Fruit fly (Drosophila melanogaster) whole organism, embryonic: Measurements from ENCODE around the gene CG8851.

Experiments used
- CG10321 ChIP-seq: fragments of 200-800 bp; sonication (Bioruptor generic); IDR thresholded peaks from 2 replicates; pipeline ENCODE4 v1.3.6; 2022; ENCODE audit warnings: missing biosample characterization, missing genetic modification characterization
- CG10462 ChIP-seq: fragments of 200-800 bp; sonication (Bioruptor generic); optimal IDR thresholded peaks from 2 replicates; lab custom pipeline; 2016; ENCODE audit warnings: missing biosample characterization, missing genetic modification characterization
- CG11247 ChIP-seq: fragments of 200-800 bp; sonication (Bioruptor generic); IDR thresholded peaks from 2 replicates; pipeline ENCODE4 v1.3.6; 2022; ENCODE audit warnings: missing biosample characterization, missing genetic modification characterization
- CG12104 ChIP-seq: fragments of 200-800 bp; sonication (Bioruptor generic); optimal IDR thresholded peaks from 3 replicates; lab custom pipeline; 2016; ENCODE audit warnings: missing biosample characterization, missing genetic modification characterization
- CG16815 ChIP-seq: fragments of 200-800 bp; sonication (Bioruptor generic); optimal IDR thresholded peaks from 3 replicates; lab custom pipeline; 2017; ENCODE audit warnings: missing biosample characterization, mild to moderate bottlenecking, missing genetic modification characterization
- CG17186 ChIP-seq: fragments of 200-800 bp; sonication (Bioruptor generic); optimal IDR thresholded peaks from 3 replicates; lab custom pipeline; 2017; ENCODE audit warnings: missing biosample characterization, missing genetic modification reagents, missing genetic modification characterization
- CG18262 ChIP-seq: fragments of 200-800 bp; optimal IDR thresholded peaks from 3 replicates; lab custom pipeline; 2019; ENCODE audit warnings: missing biosample characterization, mild to moderate bottlenecking, missing genetic modification characterization, moderate library complexity
- CG2678 ChIP-seq: fragments of 200-800 bp; sonication (Bioruptor generic); optimal IDR thresholded peaks from 3 replicates; lab custom pipeline; 2019; ENCODE audit warnings: missing biosample characterization, mild to moderate bottlenecking, missing genetic modification characterization, moderate library complexity
- CG2875 ChIP-seq: fragments of 200-800 bp; sonication (Bioruptor generic); optimal IDR thresholded peaks from 2 replicates; lab custom pipeline; 2017; ENCODE audit warnings: missing biosample characterization, mild to moderate bottlenecking, missing genetic modification characterization, missing genetic modification reagents
- CG3163 ChIP-seq: fragments of 200-800 bp; sonication (Bioruptor generic); optimal IDR thresholded peaks from 3 replicates; lab custom pipeline; 2016; ENCODE audit warnings: missing biosample characterization, missing genetic modification characterization
- CG4328 ChIP-seq: fragments of 200-800 bp; sonication (Bioruptor generic); optimal IDR thresholded peaks from 3 replicates; lab custom pipeline; 2017; ENCODE audit warnings: missing biosample characterization, missing genetic modification reagents, missing genetic modification characterization
- CG6175 ChIP-seq: fragments of 200-800 bp; sonication (Bioruptor generic); IDR thresholded peaks from 3 replicates; pipeline ENCODE4 v1.3.6; 2022; ENCODE audit warnings: missing biosample characterization, missing genetic modification characterization
- CG6813 ChIP-seq: fragments of 200-800 bp; sonication (Bioruptor generic); optimal IDR thresholded peaks from 2 replicates; lab custom pipeline; 2017; ENCODE audit warnings: missing biosample characterization, missing genetic modification characterization, mild to moderate bottlenecking, moderate library complexity, missing genetic modification reagents
- CG7357 ChIP-seq: fragments of 200-800 bp; sonication (Bioruptor generic); IDR thresholded peaks from 3 replicates; pipeline ENCODE4 v1.3.6; 2022; ENCODE audit warnings: missing biosample characterization, missing genetic modification characterization
- CG8924 ChIP-seq: fragments of 200-800 bp; optimal IDR thresholded peaks from 3 replicates; lab custom pipeline; 2019; ENCODE audit warnings: missing biosample characterization, mild to moderate bottlenecking, missing genetic modification characterization, moderate library complexity
- CG9876 ChIP-seq: fragments of 200-800 bp; sonication (Bioruptor generic); optimal IDR thresholded peaks from 2 replicates; lab custom pipeline; 2016; ENCODE audit warnings: missing biosample characterization, missing genetic modification characterization
- Dad ChIP-seq: fragments of 200-800 bp; sonication (Bioruptor generic); optimal IDR thresholded peaks from 3 replicates; lab custom pipeline; 2016; ENCODE audit warnings: missing biosample characterization, missing genetic modification characterization
- Dfd ChIP-seq, 2 experiments: fragments of >200 bp; optimal IDR thresholded peaks; 2 replicates each; lab custom pipeline; 2017; ENCODE audit warnings: missing biosample characterization in 2 of 2, missing genetic modification characterization in 2 of 2
- Drgx ChIP-seq: fragments of 200-800 bp; sonication (Bioruptor generic); IDR thresholded peaks from 2 replicates; pipeline ENCODE4 v1.3.6; 2022; ENCODE audit warnings: missing biosample characterization, missing genetic modification characterization
- Fer1 ChIP-seq: fragments of 200-800 bp; sonication (Bioruptor generic); optimal IDR thresholded peaks from 2 replicates; lab custom pipeline; 2017; ENCODE audit warnings: missing biosample characterization, mild to moderate bottlenecking, missing genetic modification characterization
- Hmx ChIP-seq: fragments of 200-800 bp; sonication (Bioruptor generic); optimal IDR thresholded peaks from 2 replicates; lab custom pipeline; 2016; ENCODE audit warnings: missing biosample characterization, missing genetic modification characterization
- MBD-R2 ChIP-seq: fragments of 200-800 bp; sonication (Bioruptor generic); IDR thresholded peaks from 2 replicates; pipeline ENCODE4 v1.3.6; 2022; ENCODE audit warnings: missing biosample characterization, missing genetic modification characterization
- NFAT ChIP-seq: fragments of 200-800 bp; sonication (Bioruptor generic); IDR thresholded peaks from 2 replicates; pipeline ENCODE4 v1.3.6; 2022; ENCODE audit warnings: missing biosample characterization, missing genetic modification characterization
- Nf-YC ChIP-seq: fragments of 200-800 bp; optimal IDR thresholded peaks from 3 replicates; lab custom pipeline; 2019; ENCODE audit warnings: missing biosample characterization, mild to moderate bottlenecking, missing genetic modification characterization, moderate library complexity
- Sin3A ChIP-seq: fragments of >200 bp; optimal IDR thresholded peaks from 2 replicates; lab custom pipeline; 2018
- Ssrp ChIP-seq: fragments of 200-800 bp; sonication (Bioruptor generic); optimal IDR thresholded peaks from 2 replicates; lab custom pipeline; 2018; ENCODE audit warnings: missing biosample characterization, mild to moderate bottlenecking, missing genetic modification characterization, moderate library complexity
- Stat92E ChIP-seq, 3 experiments: fragments of >200 bp in 2 of 3; fragments of 200-800 bp in 1 of 3; sonication (Bioruptor generic) in 1 of 3; optimal IDR thresholded peaks; 2 replicates each; lab custom pipeline; 2017 to 2019; ENCODE audit warnings: missing biosample characterization in 3 of 3, missing genetic modification characterization in 3 of 3, mild to moderate bottlenecking in 1 of 3, moderate library complexity in 1 of 3
- Tbp ChIP-seq: fragments of >200 bp; optimal IDR thresholded peaks from 2 replicates; lab custom pipeline; 2018; ENCODE audit warnings: missing biosample characterization, missing genetic modification characterization
- Trl ChIP-seq, 3 experiments: fragments of >200 bp in 2 of 3; fragments of 200-800 bp in 1 of 3; sonication (Bioruptor generic) in 1 of 3; optimal IDR thresholded peaks; 2 replicates in 1 of 3; 3 replicates in 2 of 3; lab custom pipeline; 2016 to 2017; ENCODE audit warnings: missing biosample characterization in 1 of 3, missing genetic modification characterization in 1 of 3
- ato ChIP-seq: fragments of 200-800 bp; sonication (Bioruptor generic); IDR thresholded peaks from 2 replicates; pipeline ENCODE4 v1.3.6; 2022; ENCODE audit warnings: missing biosample characterization, missing genetic modification characterization; ENCODE audit not compliant: partially characterized antibody
- btn ChIP-seq: fragments of 200-800 bp; sonication (Bioruptor generic); optimal IDR thresholded peaks from 2 replicates; lab custom pipeline; 2016; ENCODE audit warnings: missing biosample characterization, missing genetic modification characterization
- caup ChIP-seq: fragments of 200-800 bp; sonication (Bioruptor generic); optimal IDR thresholded peaks from 3 replicates; lab custom pipeline; 2017; ENCODE audit warnings: missing biosample characterization, mild to moderate bottlenecking, missing genetic modification characterization, moderate library complexity; ENCODE audit not compliant: severe bottlenecking
- corto ChIP-seq: fragments of 200-800 bp; sonication (Bioruptor generic); optimal IDR thresholded peaks from 2 replicates; lab custom pipeline; 2016; ENCODE audit warnings: missing biosample characterization, mild to moderate bottlenecking, missing genetic modification characterization, moderate library complexity
- dysf ChIP-seq: fragments of 200-800 bp; sonication (Bioruptor generic); IDR thresholded peaks from 3 replicates; pipeline ENCODE4 v1.3.6; 2022; ENCODE audit warnings: missing biosample characterization, missing genetic modification characterization
- ftz-f1 ChIP-seq: fragments of 200-800 bp; sonication (Bioruptor generic); optimal IDR thresholded peaks from 2 replicates; lab custom pipeline; 2016; ENCODE audit warnings: missing biosample characterization, missing genetic modification characterization
- fu2 ChIP-seq: fragments of 200-800 bp; sonication (Bioruptor generic); optimal IDR thresholded peaks from 2 replicates; lab custom pipeline; 2016; ENCODE audit warnings: missing biosample characterization, missing genetic modification characterization
- her ChIP-seq: fragments of 200-800 bp; sonication (Bioruptor generic); optimal IDR thresholded peaks from 2 replicates; lab custom pipeline; 2016; ENCODE audit warnings: missing biosample characterization, missing genetic modification characterization
- insv ChIP-seq, 2 experiments: fragments of 200-800 bp; sonication (Bioruptor generic); optimal IDR thresholded peaks; 3 replicates each; lab custom pipeline; 2016 to 2018; ENCODE audit warnings: missing biosample characterization in 2 of 2, missing genetic modification characterization in 2 of 2
- jumu ChIP-seq: fragments of 200-800 bp; sonication (Bioruptor generic); optimal IDR thresholded peaks from 3 replicates; lab custom pipeline; 2016; ENCODE audit warnings: missing biosample characterization, missing genetic modification characterization
- lilli ChIP-seq: fragments of 200-800 bp; sonication (Bioruptor generic); optimal IDR thresholded peaks from 3 replicates; lab custom pipeline; 2016; ENCODE audit warnings: missing biosample characterization, missing genetic modification characterization
- odd ChIP-seq: fragments of 200-800 bp; sonication (Bioruptor generic); optimal IDR thresholded peaks from 2 replicates; lab custom pipeline; 2017; ENCODE audit warnings: missing biosample characterization, mild to moderate bottlenecking, missing genetic modification characterization
- peb ChIP-seq: fragments of 200-800 bp; sonication (Bioruptor generic); IDR thresholded peaks from 2 replicates; pipeline ENCODE4 v1.3.6; 2022; ENCODE audit warnings: missing biosample characterization, missing genetic modification characterization
- pum ChIP-seq: fragments of 200-800 bp; sonication (Bioruptor generic); optimal IDR thresholded peaks from 2 replicates; lab custom pipeline; 2016; ENCODE audit warnings: missing biosample characterization, missing genetic modification characterization
- sc ChIP-seq, 3 experiments: fragments of >200 bp in 2 of 3; fragments of 200-800 bp in 1 of 3; sonication (Bioruptor generic) in 1 of 3; optimal IDR thresholded peaks; 2 replicates in 2 of 3; 3 replicates in 1 of 3; lab custom pipeline; 2017; ENCODE audit warnings: mild to moderate bottlenecking in 1 of 3, missing biosample characterization in 1 of 3, missing genetic modification characterization in 1 of 3, missing genetic modification reagents in 1 of 3
- shn ChIP-seq: fragments of 200-800 bp; sonication (Bioruptor generic); optimal IDR thresholded peaks from 3 replicates; lab custom pipeline; 2016; ENCODE audit warnings: missing biosample characterization, missing genetic modification characterization
- sisA ChIP-seq: fragments of 200-800 bp; sonication (Bioruptor generic); IDR thresholded peaks from 2 replicates; pipeline ENCODE4 v1.3.6; 2022; ENCODE audit warnings: missing biosample characterization, missing genetic modification characterization
- sug ChIP-seq: fragments of 200-800 bp; optimal IDR thresholded peaks from 2 replicates; lab custom pipeline; 2019; ENCODE audit warnings: missing biosample characterization, mild to moderate bottlenecking, missing genetic modification characterization, moderate library complexity
- ttk ChIP-seq: fragments of 200-800 bp; sonication (Bioruptor generic); IDR thresholded peaks from 2 replicates; pipeline ENCODE4 v2.1.2; 2022; ENCODE audit warnings: missing biosample characterization, missing genetic modification characterization
- unc-4 ChIP-seq: fragments of 200-800 bp; sonication (Bioruptor generic); IDR thresholded peaks from 2 replicates; pipeline ENCODE4 v1.3.6; 2022; ENCODE audit warnings: missing biosample characterization, missing genetic modification characterization; ENCODE audit not compliant: partially characterized antibody
- zen ChIP-seq: fragments of 200-800 bp; sonication (Bioruptor generic); optimal IDR thresholded peaks from 3 replicates; lab custom pipeline; 2018; ENCODE audit warnings: missing biosample characterization, mild to moderate bottlenecking, missing genetic modification characterization, moderate library complexity

The CG8851 gene

DNA sequence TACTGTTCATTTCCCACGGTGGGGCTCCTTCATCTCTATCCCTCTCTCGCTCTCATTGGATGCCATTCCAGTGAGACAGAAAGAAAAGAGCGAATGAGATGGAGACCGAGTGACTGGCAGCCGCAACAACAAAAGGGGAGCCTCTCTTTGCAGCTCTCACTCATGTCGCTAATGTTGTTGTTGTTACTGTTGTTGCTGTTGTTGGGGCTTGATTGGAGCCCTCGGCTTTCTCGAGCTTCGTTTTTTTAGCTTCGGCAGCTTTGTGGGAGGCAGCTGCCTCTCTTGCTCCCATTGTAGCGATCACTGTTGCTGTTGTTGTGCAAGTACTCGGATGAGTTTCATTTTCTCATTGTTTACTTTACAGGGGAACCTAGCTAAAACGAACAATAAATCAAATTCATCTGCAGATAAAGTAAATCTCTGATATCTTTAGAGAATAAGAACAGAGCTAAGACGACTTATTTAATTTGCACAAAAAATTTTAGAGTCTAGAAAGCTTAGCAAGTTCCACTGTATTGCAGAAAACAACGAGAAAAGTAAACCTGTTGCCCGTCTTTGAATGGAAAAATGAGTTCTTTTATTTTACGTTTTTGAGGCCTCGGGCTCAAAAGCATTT is 14.9 kb downstream of the CG8851 start (continued):
- TF ChIP-seq ttk (GFP tag; lab: Robert Waterston, UW), result peak; percentile 58
- TF ChIP-seq fu2 (GFP tag; lab: Kevin White, UChicago), result no peak
- TF ChIP-seq Trl (optimal IDR thresholded peaks at IDR 0.05; lab: Kevin White, UChicago), result peak; percentile 66 to 67
- peak; percentile 1 for TF ChIP-seq Trl (GFP tag; optimal IDR thresholded peaks at IDR 0.05; lab: Kevin White, UChicago)
- TF ChIP-seq CG10462 (GFP tag; lab: Kevin White, UChicago), result peak; percentile 11
- no peak for TF ChIP-seq CG17186 (GFP tag; lab: Kevin White, UChicago)
- no peak for TF ChIP-seq CG16815 (GFP tag; lab: Kevin White, UChicago)
- TF ChIP-seq NFAT, result peak; percentile 42; the same call in 1 of the 2 replicates
- no peak for TF ChIP-seq CG10321
- TF ChIP-seq caup, result no peak
- no peak for TF ChIP-seq CG3163 (GFP tag; lab: Kevin White, UChicago)
- TF ChIP-seq btn, result no peak
- TF ChIP-seq lilli, result peak; percentile 44
- peak; percentile 32 for TF ChIP-seq pum (GFP tag; lab: Kevin White, UChicago)
- no peak for TF ChIP-seq Tbp (GFP tag; lab: Kevin White, UChicago)
- TF ChIP-seq shn (GFP tag; lab: Kevin White, UChicago), result peak; percentile 27
- no peak for TF ChIP-seq CG6175
- peak; percentile 23 for TF ChIP-seq jumu
- no peak for TF ChIP-seq MBD-R2
- TF ChIP-seq sug, result no peak
- peak; percentile 59 for TF ChIP-seq CG7357 (GFP tag; lab: Robert Waterston, UW)
- peak; percentile 36 for TF ChIP-seq CG8924 (tag; lab: Kevin White, UChicago)
- TF ChIP-seq dysf (GFP tag; lab: Robert Waterston, UW), result peak; percentile 56
- TF ChIP-seq Dad (GFP tag; lab: Kevin White, UChicago), result no peak
- TF ChIP-seq unc-4 (GFP tag; lab: Robert Waterston, UW), result no peak
- no peak for TF ChIP-seq CG9876
- peak; percentile 87 for TF ChIP-seq Nf-YC (tag; lab: Kevin White, UChicago)
- peak; percentile 67 for TF ChIP-seq CG18262 (tag; lab: Kevin White, UChicago)
- TF ChIP-seq Stat92E (GFP tag; optimal IDR thresholded peaks at IDR 0.05; lab: Kevin White, UChicago), result no peak
- TF ChIP-seq her (GFP tag; lab: Kevin White, UChicago), result peak; percentile 35
- no peak for TF ChIP-seq insv (GFP tag; optimal IDR thresholded peaks at IDR 0.05; lab: Kevin White, UChicago)
- TF ChIP-seq ftz-f1 (GFP tag; lab: Kevin White, UChicago), result no peak
- TF ChIP-seq sc (optimal IDR thresholded peaks at IDR 0.05; lab: Kevin White, UChicago), result no peak
- TF ChIP-seq sc (GFP tag; optimal IDR thresholded peaks at IDR 0.05; lab: Kevin White, UChicago), result peak; percentile 5
- TF ChIP-seq Sin3A, result no peak
- no peak for TF ChIP-seq Dfd (GFP tag; optimal IDR thresholded peaks at IDR 0.05; lab: Kevin White, UChicago)
- peak; percentile 10 for TF ChIP-seq zen (tag; lab: Kevin White, UChicago)
- no peak for TF ChIP-seq CG11247 (GFP tag; lab: Robert Waterston, UW)
- peak; percentile 85 for TF ChIP-seq Drgx
- TF ChIP-seq CG4328 (GFP tag; lab: Kevin White, UChicago), result no peak
- no peak for TF ChIP-seq odd (GFP tag; lab: Kevin White, UChicago)
- peak; percentile 61 for TF ChIP-seq Ssrp
- no peak for TF ChIP-seq Fer1 (GFP tag; lab: Kevin White, UChicago)
- TF ChIP-seq Hmx (GFP tag; lab: Kevin White, UChicago), result no peak
- no peak for TF ChIP-seq ato (GFP tag; lab: Robert Waterston, UW)
- TF ChIP-seq CG2875, result no peak
- TF ChIP-seq sisA (GFP tag; lab: Robert Waterston, UW), result peak; percentile 72
- TF ChIP-seq peb, result peak; percentile 53; the same call in 1 of the 2 replicates
- peak; percentile 59 for TF ChIP-seq CG2678 (tag; lab: Kevin White, UChicago)
- peak; percentile 28 for TF ChIP-seq corto (GFP tag; lab: Kevin White, UChicago)
- peak; percentile 13 for TF ChIP-seq CG12104 (GFP tag; lab: Kevin White, UChicago)
- TF ChIP-seq CG6813, result peak; percentile 27
